Worm (Caenorhabditis elegans) whole organism, late embryonic: Measurements from ENCODE around the gene sar-1.

Experiments used
- C38D4.7 ChIP-seq: fragments of 200-800 bp; sonication (Bioruptor generic); optimal IDR thresholded peaks from 2 replicates; lab custom pipeline; 2018; ENCODE audit warnings: mild to moderate bottlenecking, missing genetic modification characterization, moderate library complexity, missing compliant biosample characterization
- K02D7.2 ChIP-seq: sonication (generic microtip); optimal IDR thresholded peaks from 2 replicates; lab custom pipeline; 2017; ENCODE audit warnings: mild to moderate bottlenecking, missing genetic modification characterization, missing compliant biosample characterization
- K09A11.1 ChIP-seq: sonication (generic microtip); optimal IDR thresholded peaks from 2 replicates; lab custom pipeline; 2017; ENCODE audit warnings: antibody characterized with exemption, mild to moderate bottlenecking, missing genetic modification characterization, missing compliant biosample characterization; ENCODE audit not compliant: insufficient read depth
- ama-1 ChIP-seq: fragments of 150-350 bp; optimal IDR thresholded peaks from 2 replicates; lab custom pipeline; 2014
- ceh-14 ChIP-seq: sonication (generic microtip); optimal IDR thresholded peaks from 2 replicates; lab custom pipeline; 2016; ENCODE audit warnings: missing genotype, missing genetic modification characterization, missing compliant biosample characterization
- ceh-18 ChIP-seq: sonication (generic microtip); optimal IDR thresholded peaks from 2 replicates; lab custom pipeline; 2016; ENCODE audit warnings: missing genetic modification characterization, missing compliant biosample characterization
- ceh-19 ChIP-seq: fragments of 200-800 bp; sonication (Bioruptor generic); optimal IDR thresholded peaks from 2 replicates; lab custom pipeline; 2018; ENCODE audit warnings: mild to moderate bottlenecking, missing genetic modification characterization, missing compliant biosample characterization
- ceh-22 ChIP-seq: sonication (generic microtip); optimal IDR thresholded peaks from 2 replicates; lab custom pipeline; 2017; ENCODE audit warnings: missing biosample characterization, missing genetic modification characterization
- ceh-31 ChIP-seq: sonication (generic microtip); optimal IDR thresholded peaks from 2 replicates; lab custom pipeline; 2016; ENCODE audit warnings: missing genetic modification characterization, missing compliant biosample characterization
- ceh-34 ChIP-seq: sonication (generic microtip); optimal IDR thresholded peaks from 2 replicates; lab custom pipeline; 2016; ENCODE audit warnings: mild to moderate bottlenecking, missing genetic modification characterization, missing compliant biosample characterization
- ceh-45 ChIP-seq: fragments of 200-800 bp; sonication (Bioruptor generic); IDR thresholded peaks from 2 replicates; pipeline ENCODE4 v1.3.6; 2022; ENCODE audit warnings: missing genetic modification reagents, missing genetic modification characterization, missing compliant biosample characterization
- ceh-6 ChIP-seq: fragments of 200-800 bp; sonication (Bioruptor generic); optimal IDR thresholded peaks from 2 replicates; lab custom pipeline; 2018; ENCODE audit warnings: mild to moderate bottlenecking, missing genetic modification characterization, missing compliant biosample characterization
- ceh-9 ChIP-seq: sonication (generic microtip); optimal IDR thresholded peaks from 2 replicates; lab custom pipeline; 2016; ENCODE audit warnings: mild to moderate bottlenecking, missing genetic modification characterization, inconsistent platforms, missing compliant biosample characterization
- dve-1 ChIP-seq: sonication (generic microtip); optimal IDR thresholded peaks from 2 replicates; lab custom pipeline; 2017; ENCODE audit warnings: antibody characterized with exemption, mild to moderate bottlenecking, missing genetic modification characterization, missing compliant biosample characterization
- elt-2 ChIP-seq: sonication (generic microtip); optimal IDR thresholded peaks from 2 replicates; lab custom pipeline; 2016; ENCODE audit warnings: missing genetic modification reagents, missing genetic modification characterization, missing compliant biosample characterization
- elt-4 ChIP-seq: sonication (generic microtip); optimal IDR thresholded peaks from 2 replicates; lab custom pipeline; 2016; ENCODE audit warnings: missing genetic modification characterization, missing compliant biosample characterization
- fkh-6 ChIP-seq: sonication (generic microtip); optimal IDR thresholded peaks from 2 replicates; lab custom pipeline; 2016; ENCODE audit warnings: missing genetic modification characterization, missing compliant biosample characterization
- gmeb-2 ChIP-seq: sonication (generic microtip); optimal IDR thresholded peaks from 2 replicates; lab custom pipeline; 2016; ENCODE audit warnings: missing genetic modification characterization, inconsistent platforms, missing compliant biosample characterization
- hlh-13 ChIP-seq: fragments of 200-800 bp; sonication (Bioruptor generic); optimal IDR thresholded peaks from 2 replicates; lab custom pipeline; 2018; ENCODE audit warnings: mild to moderate bottlenecking, missing genetic modification characterization, missing compliant biosample characterization
- hlh-15 ChIP-seq: sonication (generic microtip); optimal IDR thresholded peaks from 2 replicates; lab custom pipeline; 2016; ENCODE audit warnings: missing genetic modification characterization, missing compliant biosample characterization
- hlh-8 ChIP-seq: sonication (generic microtip); optimal IDR thresholded peaks from 2 replicates; lab custom pipeline; 2016; ENCODE audit warnings: missing genotype, missing genetic modification characterization, missing compliant biosample characterization
- mec-3 ChIP-seq: sonication (generic microtip); optimal IDR thresholded peaks from 2 replicates; lab custom pipeline; 2016; ENCODE audit warnings: borderline replicate concordance, missing genetic modification characterization, missing compliant biosample characterization
- nhr-11 ChIP-seq: fragments of 150-350 bp; optimal IDR thresholded peaks from 2 replicates; lab custom pipeline; 2014; ENCODE audit warnings: missing biosample characterization, missing genetic modification characterization
- pag-3 ChIP-seq: sonication (generic microtip); optimal IDR thresholded peaks from 2 replicates; lab custom pipeline; 2016; ENCODE audit warnings: missing compliant biosample characterization, missing genetic modification characterization, borderline replicate concordance
- pax-1 ChIP-seq: fragments of 150-350 bp; optimal IDR thresholded peaks from 2 replicates; lab custom pipeline; 2014; ENCODE audit warnings: missing biosample characterization, missing genetic modification characterization
- pha-4 ChIP-seq: fragments of 150-350 bp; optimal IDR thresholded peaks from 2 replicates; lab custom pipeline; 2018; ENCODE audit warnings: missing biosample characterization, missing genetic modification reagents, missing genetic modification characterization
- pros-1 ChIP-seq: fragments of 150-350 bp; optimal IDR thresholded peaks from 2 replicates; lab custom pipeline; 2014; ENCODE audit warnings: missing biosample characterization, missing genetic modification reagents, missing genetic modification characterization
- ref-2 ChIP-seq: sonication (generic microtip); optimal IDR thresholded peaks from 2 replicates; lab custom pipeline; 2016; ENCODE audit warnings: missing genetic modification characterization, missing compliant biosample characterization
- rnt-1 ChIP-seq: sonication (generic microtip); optimal IDR thresholded peaks from 2 replicates; lab custom pipeline; 2016; ENCODE audit warnings: missing genetic modification characterization, missing compliant biosample characterization
- syd-9 ChIP-seq: sonication (generic microtip); optimal IDR thresholded peaks from 2 replicates; lab custom pipeline; 2016; ENCODE audit warnings: mild to moderate bottlenecking, missing genetic modification characterization, moderate library complexity, missing compliant biosample characterization
- ttx-3 ChIP-seq: sonication (generic microtip); optimal IDR thresholded peaks from 2 replicates; lab custom pipeline; 2016; ENCODE audit warnings: missing genetic modification reagents, missing genetic modification characterization, missing compliant biosample characterization
- unc-42 ChIP-seq: sonication (generic microtip); optimal IDR thresholded peaks from 2 replicates; lab custom pipeline; 2016; ENCODE audit warnings: missing genotype, missing genetic modification characterization, missing compliant biosample characterization

Gene sar-1

DNA sequence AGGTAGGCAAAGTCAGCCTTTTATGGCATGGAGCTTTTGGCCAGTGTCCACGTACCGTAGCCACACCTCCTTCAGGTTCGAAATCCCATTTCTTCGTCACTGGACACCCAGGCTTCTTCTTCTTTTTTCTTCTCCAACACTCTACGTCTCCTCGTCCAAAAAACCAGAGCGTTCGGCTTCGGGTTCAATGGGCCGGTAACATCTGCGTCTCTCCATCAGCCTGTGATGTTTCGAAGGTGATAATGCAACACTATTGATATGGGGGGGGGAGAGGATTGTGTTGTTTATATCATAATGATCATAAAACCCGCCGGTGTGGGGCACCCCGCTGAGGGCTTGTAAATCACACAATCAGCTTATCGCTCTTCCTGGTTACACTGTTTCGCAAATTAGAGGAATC is 11.8 kb upstream of the sar-1 start, which contains the start of gene ZK180.6:
Gene ZK180.6 (minus strand): TSS at position 101 of the 400 bp plus-strand sequence.
- no peak for TF ChIP-seq pha-4
- TF ChIP-seq ceh-19, result no peak
- no peak for TF ChIP-seq K02D7.2 (tag; lab: Kevin White, UChicago)
- no peak for TF ChIP-seq ceh-34
- TF ChIP-seq hlh-15, result no peak
- no peak for TF ChIP-seq C38D4.7 (GFP tag; lab: Kevin White, UChicago)

DNA sequence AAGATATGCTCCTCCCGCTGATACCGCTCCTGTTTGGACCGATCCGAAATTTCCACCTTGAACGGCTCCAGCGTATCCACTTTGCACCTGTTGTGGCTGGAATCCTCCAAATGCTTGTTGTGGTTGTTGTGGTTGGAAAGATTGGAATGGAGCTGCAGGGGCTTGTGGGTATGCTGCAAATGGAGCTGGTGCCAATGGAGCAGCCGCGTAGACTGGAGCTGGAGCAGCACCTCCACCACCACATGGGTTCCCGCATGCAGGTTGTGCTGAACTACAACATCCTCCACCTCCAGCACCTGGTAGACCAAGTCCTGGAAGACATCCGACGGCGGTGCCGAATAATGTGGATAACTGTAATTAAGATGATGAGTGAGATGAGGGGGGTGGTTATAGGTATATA is 10.3 kb upstream of the sar-1 start:
- TF ChIP-seq pax-1 (tag; lab: Kevin White, UChicago) (no peak), nhr-11 (no peak), ceh-14 (tag; lab: Kevin White, UChicago) (no peak)

DNA sequence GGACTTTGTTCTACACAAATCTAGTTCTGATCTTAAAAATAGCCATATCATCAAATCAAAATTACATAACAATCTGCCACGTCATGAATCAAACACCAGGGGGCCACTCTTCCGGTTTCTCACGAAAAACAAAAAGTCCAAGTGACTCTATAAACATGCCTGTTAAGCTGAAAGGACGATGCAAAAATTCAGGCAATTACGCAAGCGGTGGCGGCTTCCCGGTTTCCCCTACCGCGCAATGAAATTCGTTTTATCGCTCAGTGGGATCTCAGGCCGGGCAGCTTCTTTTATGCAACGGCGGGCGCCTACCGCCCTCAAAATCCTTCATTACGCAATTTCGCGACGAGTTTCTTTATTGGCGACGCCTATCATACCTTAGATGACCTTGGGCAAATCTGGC is 6.6 kb upstream of the sar-1 start:
- TF ChIP-seq K09A11.1 (tag; lab: Kevin White, UChicago) (no peak), rnt-1 (peak; percentile 9), hlh-13 (no peak)

DNA sequence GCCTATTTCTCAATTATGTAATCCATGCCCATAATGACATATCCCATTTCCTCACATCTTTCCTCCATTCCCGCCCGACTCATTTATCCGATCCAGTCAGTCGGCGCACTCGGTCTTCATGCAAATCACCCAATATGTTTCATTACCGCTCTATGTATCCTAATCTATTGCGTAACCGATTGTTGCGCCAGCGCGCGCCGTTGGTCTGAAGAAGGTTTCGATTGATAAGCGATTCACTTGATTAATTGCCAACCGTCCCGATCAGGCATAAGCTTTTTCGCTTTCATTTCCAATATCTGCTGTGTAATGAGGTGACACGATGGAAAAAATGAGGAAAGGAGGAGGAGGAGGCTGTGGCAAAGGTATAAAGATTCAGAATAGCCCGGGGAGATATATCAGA is 5.0 kb upstream of the sar-1 start:
- TF ChIP-seq ceh-22 (tag; lab: Kevin White, UChicago) (no peak), ref-2 (peak; percentile 60)

DNA sequence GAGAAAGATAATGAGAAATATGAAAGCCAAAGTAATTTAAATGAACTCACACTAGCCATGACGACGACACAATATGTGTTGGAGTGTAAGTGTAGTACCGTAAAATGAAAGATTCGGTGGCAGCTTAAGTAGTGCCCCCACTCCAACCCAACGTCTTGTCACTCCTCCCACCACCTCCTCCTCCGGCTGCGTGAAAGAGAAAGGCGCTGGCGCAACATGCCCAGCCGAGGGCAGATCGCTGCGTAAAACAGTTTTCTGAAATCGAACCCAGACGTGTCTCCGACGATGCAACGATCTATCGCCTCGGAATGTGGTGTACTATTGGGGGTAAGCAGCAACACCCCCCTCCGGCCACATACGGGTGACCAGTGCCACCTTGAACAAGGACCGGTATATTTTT is 3.9 kb upstream of the sar-1 start, which contains the start of gene ZK180.5:
Gene ZK180.5 (minus strand): TSS at position 101 of the 400 bp plus-strand sequence.
- TF ChIP-seq fkh-6 (tag; lab: Kevin White, UChicago), result no peak
- TF ChIP-seq ceh-31, result no peak
- TF ChIP-seq ttx-3 (tag; lab: Kevin White, UChicago), result no peak
- TF ChIP-seq pag-3 (tag; lab: Kevin White, UChicago), result no peak
- TF ChIP-seq ama-1 (lab: Kevin White, UChicago), result no peak
- TF ChIP-seq hlh-8, result no peak
- no peak for TF ChIP-seq ceh-45 (GFP tag; lab: Robert Waterston, UW)
- TF ChIP-seq ceh-6 (GFP tag; lab: Kevin White, UChicago), result no peak
- TF ChIP-seq mec-3 (tag; lab: Kevin White, UChicago), result no peak
- no peak for TF ChIP-seq pros-1
- TF ChIP-seq gmeb-2 (tag; lab: Kevin White, UChicago), result no peak
- TF ChIP-seq elt-4 (tag; lab: Kevin White, UChicago), result no peak

DNA sequence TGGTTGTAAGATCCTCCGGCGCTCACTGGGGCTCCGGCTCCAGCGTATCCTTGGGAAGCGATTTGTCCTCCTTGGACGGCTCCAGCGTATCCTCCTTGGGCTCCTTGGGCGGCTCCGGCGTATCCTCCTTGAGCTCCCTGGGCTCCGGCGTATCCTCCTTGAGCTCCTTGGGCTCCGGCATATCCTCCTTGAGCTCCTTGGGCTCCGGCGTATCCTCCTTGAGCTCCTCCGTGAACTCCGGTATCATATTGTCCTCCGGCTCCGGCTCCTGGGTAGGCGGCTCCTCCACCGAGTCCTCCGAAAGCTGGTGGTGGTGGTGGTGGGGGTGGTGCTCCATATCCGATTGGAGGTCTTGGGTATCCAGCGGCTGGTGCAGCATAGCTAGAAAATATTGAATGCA is 3.4 kb upstream of the sar-1 start:
- TF ChIP-seq syd-9 (tag; lab: Kevin White, UChicago) (no peak), ceh-9 (tag; lab: Kevin White, UChicago) (no peak), ceh-18 (tag; lab: Kevin White, UChicago) (no peak), ceh-14 (tag; lab: Kevin White, UChicago) (no peak), unc-42 (tag; lab: Kevin White, UChicago) (no peak), ceh-45 (GFP tag; lab: Robert Waterston, UW) (no peak), dve-1 (tag; lab: Kevin White, UChicago) (no peak), ama-1 (lab: Kevin White, UChicago) (no peak), elt-2 (no peak)
